Worm (Caenorhabditis elegans) whole organism, early embryonic: ENCODE data around the gene F40G12.5.

Experiments used
- aly-1 ChIP-seq: sonication (generic microtip); optimal IDR thresholded peaks from 2 replicates; lab custom pipeline; 2016; ENCODE audit warnings: missing genetic modification characterization, missing compliant biosample characterization
- ama-1 ChIP-seq: fragments of 150-350 bp; optimal IDR thresholded peaks from 2 replicates; lab custom pipeline; 2014
- ceh-36 ChIP-seq: sonication (generic microtip); optimal IDR thresholded peaks from 2 replicates; lab custom pipeline; 2016; ENCODE audit warnings: missing genetic modification characterization, inconsistent platforms, missing compliant biosample characterization
- flt-1 ChIP-seq: fragments of 200-800 bp; sonication (Bioruptor generic); IDR thresholded peaks from 2 replicates; pipeline ENCODE4 v1.3.6; 2022; ENCODE audit warnings: missing genetic modification characterization, missing compliant biosample characterization
- hmg-4 ChIP-seq: fragments of 200-800 bp; sonication (Bioruptor generic); optimal IDR thresholded peaks from 2 replicates; lab custom pipeline; 2018; ENCODE audit warnings: mild to moderate bottlenecking, missing genetic modification characterization, missing compliant biosample characterization
- tbx-11 ChIP-seq: fragments of 200-800 bp; sonication (Bioruptor generic); IDR thresholded peaks from 2 replicates; pipeline ENCODE4 v1.3.6; 2022; ENCODE audit warnings: missing genetic modification characterization, missing compliant biosample characterization
- tbx-37 ChIP-seq: fragments of 200-800 bp; sonication (Bioruptor generic); conservative IDR thresholded peaks from 2 replicates; pipeline ENCODE4 v1.3.6; 2022; ENCODE audit warnings: missing genetic modification reagents, missing genetic modification characterization, missing compliant biosample characterization
- tra-4 ChIP-seq: sonication (generic microtip); optimal IDR thresholded peaks from 2 replicates; lab custom pipeline; 2017; ENCODE audit warnings: missing genetic modification characterization, missing compliant biosample characterization

- TF ChIP-seq aly-1 (tag; lab: Kevin White, UChicago) (no peak), flt-1 (GFP tag; lab: Robert Waterston, UW) (no peak), ama-1 (no peak), ceh-36 (no peak), tra-4 (tag; lab: Kevin White, UChicago) (no peak), tbx-11 (GFP tag; lab: Robert Waterston, UW) (no peak), hmg-4 (GFP tag; lab: Kevin White, UChicago) (no peak), tbx-37 (no peak)
Observed at ce11 chrV:14289363-14289762, 18.7 kb upstream of the F40G12.5 start, which contains the start of gene F14D7.1.
